Fruit fly (Drosophila melanogaster) whole organism, pupa: Measurements from ENCODE around the gene Inx2.
A peak's percentile ranks its signal among the peaks of the same experiment; 100 is the strongest.

Source experiments
- CG10348 ChIP-seq: fragments of 200-800 bp; sonication (Bioruptor generic); IDR thresholded peaks from 2 replicates; pipeline ENCODE4 v1.3.6; 2022; ENCODE audit warnings: missing biosample characterization, missing genetic modification characterization
- CG12605 ChIP-seq: fragments of 200-800 bp; sonication (Bioruptor generic); IDR thresholded peaks from 2 replicates; pipeline ENCODE4 v1.3.6; 2022; ENCODE audit warnings: missing biosample characterization, missing genetic modification characterization
- CG13204 ChIP-seq: fragments of 200-800 bp; sonication (Bioruptor generic); optimal IDR thresholded peaks from 2 replicates; lab custom pipeline; 2018; ENCODE audit warnings: missing biosample characterization, mild to moderate bottlenecking, missing genetic modification characterization, moderate library complexity
- CG14655 ChIP-seq: fragments of 200-800 bp; sonication (Bioruptor generic); optimal IDR thresholded peaks from 3 replicates; lab custom pipeline; 2017; ENCODE audit warnings: mild to moderate bottlenecking, missing biosample characterization, missing genetic modification reagents, missing genetic modification characterization
- CG15710 ChIP-seq: fragments of 200-800 bp; sonication (Bioruptor generic); optimal IDR thresholded peaks from 2 replicates; lab custom pipeline; 2018; ENCODE audit warnings: missing biosample characterization, mild to moderate bottlenecking, missing genetic modification characterization, moderate library complexity
- CG17806 ChIP-seq: fragments of 200-800 bp; sonication (Bioruptor generic); optimal IDR thresholded peaks from 2 replicates; lab custom pipeline; 2018; ENCODE audit warnings: missing biosample characterization, mild to moderate bottlenecking, missing genetic modification characterization, moderate library complexity
- CG32121 ChIP-seq: fragments of 200-800 bp; sonication (Bioruptor generic); IDR thresholded peaks from 2 replicates; pipeline ENCODE4 v1.3.6; 2022; ENCODE audit warnings: missing biosample characterization, missing genetic modification characterization
- CG34367 ChIP-seq: fragments of 200-800 bp; sonication (Bioruptor generic); optimal IDR thresholded peaks from 2 replicates; lab custom pipeline; 2018; ENCODE audit warnings: missing biosample characterization, mild to moderate bottlenecking, missing genetic modification characterization
- CG4496 ChIP-seq: fragments of 200-800 bp; sonication (Bioruptor generic); IDR thresholded peaks from 3 replicates; pipeline ENCODE4 v1.3.6; 2022; ENCODE audit warnings: missing biosample characterization, missing genetic modification characterization
- CG8159 ChIP-seq: fragments of 200-800 bp; sonication (Bioruptor generic); optimal IDR thresholded peaks from 3 replicates; lab custom pipeline; 2018; ENCODE audit warnings: missing biosample characterization, mild to moderate bottlenecking, missing genetic modification characterization, moderate library complexity
- CG8301 ChIP-seq: fragments of 200-800 bp; sonication (Bioruptor generic); optimal IDR thresholded peaks from 2 replicates; lab custom pipeline; 2018; ENCODE audit warnings: missing biosample characterization, mild to moderate bottlenecking, missing genetic modification characterization
- CG9948 ChIP-seq: fragments of 200-800 bp; sonication (Bioruptor generic); optimal IDR thresholded peaks from 2 replicates; lab custom pipeline; 2018; ENCODE audit warnings: missing biosample characterization, mild to moderate bottlenecking, missing genetic modification characterization, moderate library complexity
- D1 ChIP-seq: fragments of 200-800 bp; sonication (Bioruptor generic); optimal IDR thresholded peaks from 2 replicates; lab custom pipeline; 2018; ENCODE audit warnings: missing biosample characterization, mild to moderate bottlenecking, missing genetic modification characterization, moderate library complexity
- EcR ChIP-seq: fragments of 200-800 bp; sonication (Bioruptor generic); optimal IDR thresholded peaks from 3 replicates; lab custom pipeline; 2019; ENCODE audit warnings: missing biosample characterization, missing genetic modification characterization, mild to moderate bottlenecking, moderate library complexity, missing genetic modification reagents
- Ets98B ChIP-seq: fragments of 200-800 bp; sonication (Bioruptor generic); IDR thresholded peaks from 2 replicates; pipeline ENCODE4 v1.3.6; 2022; ENCODE audit warnings: missing biosample characterization, missing genetic modification characterization
- Pif1A ChIP-seq: fragments of 200-800 bp; sonication (Bioruptor generic); optimal IDR thresholded peaks from 3 replicates; lab custom pipeline; 2016; ENCODE audit warnings: missing biosample characterization, missing genetic modification characterization
- Pif1B ChIP-seq: fragments of 200-800 bp; sonication (Bioruptor generic); optimal IDR thresholded peaks from 3 replicates; lab custom pipeline; 2016; ENCODE audit warnings: missing biosample characterization, missing genetic modification characterization
- Snoo ChIP-seq: fragments of 200-800 bp; sonication (Bioruptor generic); optimal IDR thresholded peaks from 3 replicates; lab custom pipeline; 2017; ENCODE audit warnings: missing biosample characterization, mild to moderate bottlenecking, missing genetic modification characterization, inconsistent platforms
- fd96Ca ChIP-seq: fragments of 200-800 bp; sonication (Bioruptor generic); IDR thresholded peaks from 3 replicates; pipeline ENCODE4 v1.3.6; 2022; ENCODE audit warnings: missing biosample characterization, missing genetic modification characterization
- gl ChIP-seq: fragments of 200-800 bp; sonication (Bioruptor generic); optimal IDR thresholded peaks from 2 replicates; lab custom pipeline; 2018; ENCODE audit warnings: missing biosample characterization, mild to moderate bottlenecking, missing genetic modification characterization
- rn ChIP-seq: fragments of 200-800 bp; sonication (Bioruptor generic); IDR thresholded peaks from 2 replicates; pipeline ENCODE4 v1.3.6; 2022; ENCODE audit warnings: missing biosample characterization, missing genetic modification characterization

The Inx2 gene

DNA sequence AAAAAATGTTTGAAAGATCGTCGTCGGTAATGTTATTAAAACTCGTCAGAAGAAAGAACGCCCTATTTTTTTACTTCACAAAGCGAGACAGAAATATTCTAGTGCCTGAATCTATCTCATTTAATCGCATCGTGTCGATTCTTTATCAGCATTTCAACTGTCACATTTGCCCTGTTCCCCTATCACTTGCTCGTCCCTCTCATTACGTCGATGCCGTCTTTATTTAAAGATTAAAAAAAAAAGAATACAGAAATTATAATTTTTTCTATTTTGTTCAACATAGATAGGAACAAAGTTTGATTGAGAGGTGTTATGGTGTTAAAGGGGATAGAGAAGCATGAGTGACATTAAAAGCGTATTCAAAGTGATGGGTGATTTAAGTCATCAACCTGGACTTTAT lies 10.4 kb upstream of the Inx2 start:
- no peak for TF ChIP-seq EcR (GFP tag; lab: Kevin White, UChicago)
- no peak for TF ChIP-seq Snoo (tag; lab: Kevin White, UChicago)
- no peak for TF ChIP-seq CG15710 (tag; lab: Kevin White, UChicago)
- TF ChIP-seq CG4496 = no peak
- peak; percentile 19 for TF ChIP-seq CG14655
- peak; percentile 25; the same call in 1 of the 2 replicates for TF ChIP-seq CG12605 (GFP tag; lab: Robert Waterston, UW)
- TF ChIP-seq fd96Ca (GFP tag; lab: Robert Waterston, UW) = no peak
- no peak for TF ChIP-seq CG32121

DNA sequence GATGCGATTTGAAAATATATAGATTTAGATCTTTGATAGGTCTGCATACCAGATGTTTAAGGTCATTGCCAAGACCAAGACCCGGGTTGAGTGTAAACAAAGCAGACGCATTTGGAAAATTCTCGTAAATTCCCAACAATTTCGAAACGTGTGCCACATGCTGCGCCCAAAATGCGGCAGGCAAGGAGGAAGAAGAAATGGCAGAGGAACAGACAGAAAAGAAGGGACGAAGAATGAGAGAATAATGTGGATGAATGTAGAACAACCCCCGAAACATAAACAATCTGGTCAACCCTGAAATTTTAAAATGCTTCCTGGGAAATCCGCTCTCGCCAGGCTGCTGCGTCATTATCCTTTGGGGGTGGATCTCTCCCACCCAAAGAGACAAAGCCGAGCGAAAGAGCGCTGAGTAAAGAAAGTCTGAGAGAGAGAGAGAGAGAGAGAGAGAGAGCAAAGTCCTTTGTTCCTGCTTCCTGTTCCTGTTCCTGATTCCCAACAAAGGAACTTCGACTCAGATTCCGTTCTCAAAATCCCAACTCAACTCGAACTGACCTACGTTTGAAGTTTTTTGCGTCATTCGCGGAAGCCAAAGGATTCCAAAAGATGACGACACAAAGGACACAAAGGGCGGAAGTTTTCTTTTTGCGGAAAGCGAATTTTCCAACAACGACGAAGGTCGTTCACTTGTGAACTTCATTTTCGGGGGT lies 9.7 kb upstream of the Inx2 start:
- no peak for TF ChIP-seq gl (tag; lab: Kevin White, UChicago)
- TF ChIP-seq D1 (tag; lab: Kevin White, UChicago) = no peak
- no peak for TF ChIP-seq Pif1B (GFP tag; lab: Kevin White, UChicago)
- TF ChIP-seq CG4496 = no peak
- TF ChIP-seq CG32121 = no peak
- no peak for TF ChIP-seq CG14655
- TF ChIP-seq CG9948 (tag; lab: Kevin White, UChicago) = no peak
- no peak for TF ChIP-seq Snoo (tag; lab: Kevin White, UChicago)
- no peak for TF ChIP-seq CG10348 (GFP tag; lab: Robert Waterston, UW)
- TF ChIP-seq Ets98B (GFP tag; lab: Robert Waterston, UW) = no peak
- no peak for TF ChIP-seq CG34367
- TF ChIP-seq CG12605 (GFP tag; lab: Robert Waterston, UW) = no peak
- no peak for TF ChIP-seq CG17806
- no peak for TF ChIP-seq EcR (GFP tag; lab: Kevin White, UChicago)
- no peak for TF ChIP-seq Pif1A (GFP tag; lab: Kevin White, UChicago)
- TF ChIP-seq CG15710 (tag; lab: Kevin White, UChicago) = no peak
- no peak for TF ChIP-seq CG13204 (GFP tag; lab: Kevin White, UChicago)
- no peak for TF ChIP-seq rn
- no peak for TF ChIP-seq fd96Ca (GFP tag; lab: Robert Waterston, UW)
- TF ChIP-seq CG8159 (tag; lab: Kevin White, UChicago) = no peak

DNA sequence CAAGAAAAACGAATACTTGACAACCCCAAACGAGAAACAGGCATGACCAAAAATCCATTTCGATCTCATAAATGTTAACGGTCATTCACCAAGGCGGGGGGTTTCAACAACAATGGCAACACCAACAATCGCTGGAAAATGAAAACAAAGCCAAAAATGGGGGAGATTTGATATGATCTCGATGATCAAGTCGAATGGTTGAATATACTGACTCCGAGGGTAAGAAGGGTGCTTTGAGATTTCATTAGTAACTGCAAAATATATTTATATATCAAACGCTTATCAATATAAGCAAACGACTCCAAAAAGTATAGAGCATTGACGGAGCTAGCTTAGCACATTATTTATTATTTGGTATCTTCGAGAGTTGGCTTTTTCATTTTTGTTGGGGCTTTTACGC lies 8.4 kb upstream of the Inx2 start:
- no peak for TF ChIP-seq Ets98B (GFP tag; lab: Robert Waterston, UW)
- no peak for TF ChIP-seq CG34367
- TF ChIP-seq CG17806 = no peak
- TF ChIP-seq Pif1A (GFP tag; lab: Kevin White, UChicago) = no peak
- peak; percentile 38 for TF ChIP-seq CG14655
- peak; percentile 20 for TF ChIP-seq Snoo (tag; lab: Kevin White, UChicago)
- peak; percentile 22 for TF ChIP-seq CG8301 (tag; lab: Kevin White, UChicago)
- no peak for TF ChIP-seq fd96Ca (GFP tag; lab: Robert Waterston, UW)
- TF ChIP-seq CG8159 (tag; lab: Kevin White, UChicago) = no peak
- no peak for TF ChIP-seq CG10348 (GFP tag; lab: Robert Waterston, UW)
- no peak for TF ChIP-seq rn
- no peak for TF ChIP-seq CG12605 (GFP tag; lab: Robert Waterston, UW)
- no peak for TF ChIP-seq CG15710 (tag; lab: Kevin White, UChicago)

DNA sequence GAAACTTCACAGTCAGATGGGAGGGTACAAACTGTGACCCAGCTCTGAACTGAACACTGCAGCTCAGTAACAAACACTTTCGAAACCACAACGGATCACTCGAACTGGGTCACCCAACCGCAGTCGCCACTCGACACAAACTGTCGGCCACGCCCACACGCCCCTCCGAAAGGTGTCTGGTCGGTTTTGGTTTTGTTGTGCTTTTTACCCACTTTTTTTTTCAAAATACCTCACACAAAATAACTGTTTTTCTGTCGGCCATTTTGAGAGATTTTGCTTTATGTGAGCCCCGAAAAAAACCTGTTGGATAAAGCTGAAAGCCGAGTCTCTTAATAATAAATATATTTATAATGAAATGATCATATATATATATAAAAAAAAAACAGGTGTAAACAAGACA lies 7.2 kb upstream of the Inx2 start, which contains the start of gene ogre:
Gene ogre, minus strand, starts transcription at position 33 of the 400 bp plus-strand sequence.
- TF ChIP-seq fd96Ca (GFP tag; lab: Robert Waterston, UW) = no peak
- TF ChIP-seq CG4496 = peak; percentile 39; the same call in 1 of the 3 replicates
- peak; percentile 46 for TF ChIP-seq EcR (GFP tag; lab: Kevin White, UChicago)
- no peak for TF ChIP-seq rn
- TF ChIP-seq Snoo (tag; lab: Kevin White, UChicago) = peak; percentile 29

DNA sequence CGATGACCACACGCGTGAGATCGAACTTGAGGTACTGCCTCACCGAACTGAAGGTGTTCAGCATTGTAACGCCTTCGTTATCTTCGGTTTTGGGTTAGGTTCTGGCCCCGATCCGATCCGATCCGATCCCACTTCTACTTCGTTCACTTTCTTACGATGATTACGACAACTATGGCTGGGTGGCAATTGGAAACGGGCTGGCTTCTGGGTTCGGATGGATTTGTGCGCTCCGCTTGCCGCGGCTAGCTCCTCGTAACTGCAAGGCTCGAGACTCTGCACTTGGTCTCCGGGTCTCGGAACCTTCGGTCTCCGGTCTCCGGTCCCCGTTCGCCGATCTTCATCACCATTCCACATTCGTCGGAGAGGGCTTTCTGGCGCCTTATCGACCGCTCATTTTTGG lies 5.1 kb upstream of the Inx2 start, which contains the start of gene Inx7:
Gene Inx7, minus strand, starts transcription at position 263 of the 400 bp plus-strand sequence.
- TF ChIP-seq Snoo (tag; lab: Kevin White, UChicago) (no peak), CG10348 (GFP tag; lab: Robert Waterston, UW) (no peak), rn (no peak), CG8159 (tag; lab: Kevin White, UChicago) (no peak)

DNA sequence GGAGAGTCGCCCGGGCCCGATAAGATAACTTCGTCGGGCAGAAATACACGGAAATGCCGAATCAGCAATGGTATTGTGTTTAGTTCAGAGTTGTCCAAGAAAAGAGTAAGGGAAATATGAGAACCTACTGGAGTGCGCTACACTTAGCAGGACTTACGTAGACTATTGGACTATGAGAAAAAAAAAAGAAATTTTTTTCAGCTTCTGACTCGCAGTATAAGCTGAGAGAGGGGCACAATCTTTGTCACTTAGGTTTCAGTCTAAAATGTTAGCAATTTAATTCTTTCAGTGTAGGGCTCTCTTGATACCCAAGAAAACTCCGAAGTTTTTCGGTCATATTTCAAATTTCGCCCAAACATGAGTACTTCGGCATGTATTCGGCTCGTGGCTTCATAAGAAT lies 4.7 kb upstream of the Inx2 start:
- no peak for TF ChIP-seq CG8301 (tag; lab: Kevin White, UChicago)
- no peak for TF ChIP-seq EcR (GFP tag; lab: Kevin White, UChicago)
- TF ChIP-seq CG4496 = peak; percentile 59; the same call in 2 of the 3 replicates
- TF ChIP-seq Snoo (tag; lab: Kevin White, UChicago) = peak; percentile 55
- TF ChIP-seq CG15710 (tag; lab: Kevin White, UChicago) = no peak
- TF ChIP-seq Pif1B (GFP tag; lab: Kevin White, UChicago) = no peak
- no peak for TF ChIP-seq CG10348 (GFP tag; lab: Robert Waterston, UW)
- peak; percentile 30 for TF ChIP-seq Pif1A (GFP tag; lab: Kevin White, UChicago)
- peak; percentile 1 for TF ChIP-seq CG9948 (tag; lab: Kevin White, UChicago)
- TF ChIP-seq CG34367 = no peak
- TF ChIP-seq CG14655 = peak; percentile 21
- TF ChIP-seq CG8159 (tag; lab: Kevin White, UChicago) = peak; percentile 34
- TF ChIP-seq Ets98B (GFP tag; lab: Robert Waterston, UW) = 0 out of 2 replicates have a peak, but pooled peaks have one; percentile 8
- TF ChIP-seq rn = no peak
- peak; percentile 36; the same call in 1 of the 3 replicates for TF ChIP-seq fd96Ca (GFP tag; lab: Robert Waterston, UW)
